Worm (Caenorhabditis elegans): ENCODE data around the gene smvt-1.

The smvt-1 gene

ce11 chrX:2592670-2593280 is 44.0 kb upstream of the smvt-1 start:
- TF ChIP-seq nhr-11 (tag; optimal IDR thresholded peaks at IDR 0.05) (no peak), unc-55 (GFP tag; optimal IDR thresholded peaks at IDR 0.05) (no peak), elt-2 (tag; optimal IDR thresholded peaks at IDR 0.05) (no peak), ceh-14 (tag; optimal IDR thresholded peaks at IDR 0.05) (no peak), ceh-30 (tag; optimal IDR thresholded peaks at IDR 0.05) (no peak), lin-11 (tag; optimal IDR thresholded peaks at IDR 0.05) (no peak), hlh-13 (GFP tag; optimal IDR thresholded peaks at IDR 0.05) (no peak), K09A11.1 (tag; optimal IDR thresholded peaks at IDR 0.05; ENCODE audit: insufficient read depth) (no peak), ceh-2 (tag; optimal IDR thresholded peaks at IDR 0.05) (no peak), sox-4 (tag; optimal IDR thresholded peaks at IDR 0.05) (no peak), dve-1 (tag; optimal IDR thresholded peaks at IDR 0.05) (no peak), tbx-7 (tag; optimal IDR thresholded peaks at IDR 0.05) (no peak), ceh-34 (tag; optimal IDR thresholded peaks at IDR 0.05) (no peak), fkh-10 (GFP tag; optimal IDR thresholded peaks at IDR 0.05) (no peak), madf-2 (tag; optimal IDR thresholded peaks at IDR 0.05) (no peak), ceh-24 (tag; optimal IDR thresholded peaks at IDR 0.05) (no peak), tbx-2 (tag; optimal IDR thresholded peaks at IDR 0.05) (no peak), ttx-3 (tag; optimal IDR thresholded peaks at IDR 0.05) (no peak), sox-2 (GFP tag; IDR thresholded peaks at IDR 0.05) (no peak)

ce11 chrX:2591586-2592000 is 42.8 kb upstream of the smvt-1 start:
- TF ChIP-seq npax-4 (tag; optimal IDR thresholded peaks at IDR 0.05) (no peak), fkh-10 (GFP tag; optimal IDR thresholded peaks at IDR 0.05) (no peak), unc-86 (tag; optimal IDR thresholded peaks at IDR 0.05) (no peak), ceh-9 (tag; optimal IDR thresholded peaks at IDR 0.05) (no peak), tbx-7 (tag; optimal IDR thresholded peaks at IDR 0.05) (no peak), dmd-4 (tag; optimal IDR thresholded peaks at IDR 0.05; ENCODE audit: borderline replicate concordance) (no peak), pha-2 (tag; optimal IDR thresholded peaks at IDR 0.05) (no peak), ets-4 (tag; optimal IDR thresholded peaks at IDR 0.05) (peak; percentile 11), ceh-30 (tag; optimal IDR thresholded peaks at IDR 0.05) (no peak), T23F11.4 (GFP tag; optimal IDR thresholded peaks at IDR 0.05) (no peak), ref-2 (tag; optimal IDR thresholded peaks at IDR 0.05) (peak; percentile 54), che-1 (tag; optimal IDR thresholded peaks at IDR 0.05) (no peak), tbx-2 (tag; optimal IDR thresholded peaks at IDR 0.05) (peak; percentile 58), F13H6.1 (tag; optimal IDR thresholded peaks at IDR 0.05) (peak; percentile 13), ceh-31 (tag; optimal IDR thresholded peaks at IDR 0.05) (peak; percentile 58), ceh-18 (tag; optimal IDR thresholded peaks at IDR 0.05) (peak; percentile 74), nfya-1 (tag; optimal IDR thresholded peaks at IDR 0.05) (peak; percentile 8), ceh-2 (tag; optimal IDR thresholded peaks at IDR 0.05) (peak; percentile 10)

- no peak for TF ChIP-seq ceh-19 (GFP tag; optimal IDR thresholded peaks at IDR 0.05)
- no peak for TF ChIP-seq ceh-48 (tag; optimal IDR thresholded peaks at IDR 0.05)
- no peak for TF ChIP-seq sdc-2 (tag; optimal IDR thresholded peaks at IDR 0.05)
These were observed 42.0 kb upstream of the smvt-1 start for ce11 chrX:2590777-2591176.

- TF ChIP-seq hlh-15 (tag; optimal IDR thresholded peaks at IDR 0.05), result no peak
These were observed 41.2 kb upstream of the smvt-1 start for ce11 chrX:2590023-2590422.

ce11 chrX:2588012-2588411 is 39.2 kb upstream of the smvt-1 start:
- TF ChIP-seq madf-2 (tag; optimal IDR thresholded peaks at IDR 0.05), result no peak
- TF ChIP-seq ceh-34 (tag; optimal IDR thresholded peaks at IDR 0.05), result no peak
- no peak for TF ChIP-seq che-1 (tag; optimal IDR thresholded peaks at IDR 0.05)
- TF ChIP-seq ceh-45 (GFP tag; IDR thresholded peaks at IDR 0.05), result no peak
- TF ChIP-seq pat-9 (tag; optimal IDR thresholded peaks at IDR 0.05), result no peak
- no peak for TF ChIP-seq unc-42 (tag; optimal IDR thresholded peaks at IDR 0.05)
- TF ChIP-seq ceh-6 (GFP tag; optimal IDR thresholded peaks at IDR 0.05), result no peak
